Fruit fly (Drosophila melanogaster) Kc167 (cell line): ENCODE measurements around the gene Exo70.

Source experiments
- Myc ChIP-seq: fragments of >200 bp; optimal IDR thresholded peaks from 2 replicates; lab custom pipeline; 2017; ENCODE audit warnings: missing external identifiers
- Sin3A ChIP-seq: fragments of >200 bp; optimal IDR thresholded peaks from 2 replicates; lab custom pipeline; 2018; ENCODE audit warnings: missing external identifiers
- h ChIP-seq: fragments of >200 bp; optimal IDR thresholded peaks from 3 replicates; lab custom pipeline; 2018; ENCODE audit warnings: missing external identifiers
- psq ChIP-seq: fragments of >200 bp; optimal IDR thresholded peaks from 2 replicates; lab custom pipeline; 2017; ENCODE audit warnings: missing external identifiers

DNA sequence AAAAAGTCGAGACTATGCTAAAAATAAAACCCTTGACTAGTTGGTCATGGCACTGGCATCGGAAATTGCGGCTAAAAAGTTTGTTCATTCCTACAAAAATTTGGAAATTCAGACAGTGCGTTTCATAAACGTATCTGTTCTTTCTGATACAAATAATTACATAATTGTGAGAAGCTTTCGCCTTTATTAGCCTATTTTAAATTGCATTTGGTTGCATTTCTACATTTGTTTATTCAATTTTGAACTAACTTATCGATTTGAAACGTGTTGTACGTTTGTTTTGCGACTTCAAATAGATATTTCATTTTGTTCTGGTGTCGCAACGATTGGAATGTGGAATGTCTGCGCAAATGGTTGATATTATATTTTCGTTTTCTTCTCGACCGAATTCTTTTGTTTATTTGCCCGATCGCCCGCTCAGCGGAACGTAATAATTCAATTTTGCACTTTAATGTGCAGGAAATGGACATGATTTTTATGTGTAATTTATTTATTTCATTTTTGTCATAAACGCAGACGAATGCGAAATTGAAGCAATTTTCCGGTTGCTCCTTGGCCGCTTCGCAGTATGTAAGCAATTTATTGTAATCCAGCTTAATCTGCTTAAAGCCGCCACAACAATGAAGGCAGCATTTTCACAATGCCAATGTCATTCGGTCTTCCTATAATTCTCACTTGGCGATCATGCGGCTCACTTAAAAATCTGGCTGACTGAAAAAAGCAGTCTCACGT is 34.6 kb downstream of the Exo70 start:
- TF ChIP-seq Myc = no peak
- TF ChIP-seq psq = no peak
- no peak for TF ChIP-seq Sin3A (lab: Kevin White, UChicago)
- TF ChIP-seq h (lab: Kevin White, UChicago) = no peak
